Worm (Caenorhabditis elegans) whole organism, late embryonic: Measurements from ENCODE around the gene tag-123.

ENCODE experiments used
- F13H6.1 ChIP-seq: sonication (generic microtip); optimal IDR thresholded peaks from 2 replicates; lab custom pipeline; 2016; ENCODE audit warnings: missing genetic modification characterization, missing compliant biosample characterization
- K09A11.1 ChIP-seq: sonication (generic microtip); optimal IDR thresholded peaks from 2 replicates; lab custom pipeline; 2017; ENCODE audit warnings: antibody characterized with exemption, mild to moderate bottlenecking, missing genetic modification characterization, missing compliant biosample characterization; ENCODE audit not compliant: insufficient read depth
- T23F11.4 ChIP-seq: fragments of 200-800 bp; sonication (Bioruptor generic); optimal IDR thresholded peaks from 2 replicates; lab custom pipeline; 2018; ENCODE audit warnings: mild to moderate bottlenecking, missing genetic modification characterization, missing compliant biosample characterization
- ahr-1 ChIP-seq: sonication (generic microtip); optimal IDR thresholded peaks from 2 replicates; lab custom pipeline; 2016; ENCODE audit warnings: missing genetic modification characterization, missing compliant biosample characterization
- ama-1 ChIP-seq: fragments of 150-350 bp; optimal IDR thresholded peaks from 2 replicates; lab custom pipeline; 2014
- ceh-14 ChIP-seq: sonication (generic microtip); optimal IDR thresholded peaks from 2 replicates; lab custom pipeline; 2016; ENCODE audit warnings: missing genotype, missing genetic modification characterization, missing compliant biosample characterization
- ceh-18 ChIP-seq: sonication (generic microtip); optimal IDR thresholded peaks from 2 replicates; lab custom pipeline; 2016; ENCODE audit warnings: missing genetic modification characterization, missing compliant biosample characterization
- ceh-2 ChIP-seq: sonication (generic microtip); optimal IDR thresholded peaks from 2 replicates; lab custom pipeline; 2016; ENCODE audit warnings: missing genotype, missing genetic modification characterization, missing compliant biosample characterization
- ceh-22 ChIP-seq: sonication (generic microtip); optimal IDR thresholded peaks from 2 replicates; lab custom pipeline; 2017; ENCODE audit warnings: missing biosample characterization, missing genetic modification characterization
- ceh-31 ChIP-seq: sonication (generic microtip); optimal IDR thresholded peaks from 2 replicates; lab custom pipeline; 2016; ENCODE audit warnings: missing genetic modification characterization, missing compliant biosample characterization
- ceh-6 ChIP-seq: fragments of 200-800 bp; sonication (Bioruptor generic); optimal IDR thresholded peaks from 2 replicates; lab custom pipeline; 2018; ENCODE audit warnings: mild to moderate bottlenecking, missing genetic modification characterization, missing compliant biosample characterization
- dmd-4 ChIP-seq: sonication (generic microtip); optimal IDR thresholded peaks from 2 replicates; lab custom pipeline; 2016; ENCODE audit warnings: borderline replicate concordance, missing genetic modification characterization, missing compliant biosample characterization
- elt-2 ChIP-seq: sonication (generic microtip); optimal IDR thresholded peaks from 2 replicates; lab custom pipeline; 2016; ENCODE audit warnings: missing genetic modification reagents, missing genetic modification characterization, missing compliant biosample characterization
- eyg-1 ChIP-seq: sonication (generic microtip); optimal IDR thresholded peaks from 2 replicates; lab custom pipeline; 2016; ENCODE audit warnings: missing genotype, missing genetic modification characterization, missing compliant biosample characterization
- fkh-6 ChIP-seq: sonication (generic microtip); optimal IDR thresholded peaks from 2 replicates; lab custom pipeline; 2016; ENCODE audit warnings: missing genetic modification characterization, missing compliant biosample characterization
- hlh-15 ChIP-seq: sonication (generic microtip); optimal IDR thresholded peaks from 2 replicates; lab custom pipeline; 2016; ENCODE audit warnings: missing genetic modification characterization, missing compliant biosample characterization
- hlh-6 ChIP-seq: sonication (generic microtip); optimal IDR thresholded peaks from 2 replicates; lab custom pipeline; 2016; ENCODE audit warnings: missing genotype, missing genetic modification characterization, missing compliant biosample characterization
- hlh-8 ChIP-seq: sonication (generic microtip); optimal IDR thresholded peaks from 2 replicates; lab custom pipeline; 2016; ENCODE audit warnings: missing genotype, missing genetic modification characterization, missing compliant biosample characterization
- lin-11 ChIP-seq: fragments of 200-800 bp; sonication (Bioruptor generic); optimal IDR thresholded peaks from 2 replicates; lab custom pipeline; 2018; ENCODE audit warnings: mild to moderate bottlenecking, missing genetic modification characterization, missing compliant biosample characterization
- madf-2 ChIP-seq: sonication (generic microtip); optimal IDR thresholded peaks from 2 replicates; lab custom pipeline; 2017; ENCODE audit warnings: missing genetic modification characterization, missing compliant biosample characterization
- nfya-1 ChIP-seq: sonication (generic microtip); optimal IDR thresholded peaks from 2 replicates; lab custom pipeline; 2017; ENCODE audit warnings: missing genetic modification characterization, mild to moderate bottlenecking, missing compliant biosample characterization, antibody characterized with exemption, moderate library complexity
- nhr-232 ChIP-seq: sonication (generic microtip); optimal IDR thresholded peaks from 2 replicates; lab custom pipeline; 2016; ENCODE audit warnings: missing genetic modification characterization, missing compliant biosample characterization
- npax-4 ChIP-seq: sonication (generic microtip); optimal IDR thresholded peaks from 2 replicates; lab custom pipeline; 2016; ENCODE audit warnings: missing genetic modification characterization, missing compliant biosample characterization
- pax-1 ChIP-seq: fragments of 150-350 bp; optimal IDR thresholded peaks from 2 replicates; lab custom pipeline; 2014; ENCODE audit warnings: missing biosample characterization, missing genetic modification characterization
- pqm-1 ChIP-seq: sonication (generic microtip); optimal IDR thresholded peaks from 2 replicates; lab custom pipeline; 2016; ENCODE audit warnings: missing genetic modification characterization, missing compliant biosample characterization
- rnt-1 ChIP-seq: sonication (generic microtip); optimal IDR thresholded peaks from 2 replicates; lab custom pipeline; 2016; ENCODE audit warnings: missing genetic modification characterization, missing compliant biosample characterization
- sox-2 ChIP-seq: fragments of 200-800 bp; sonication (Bioruptor generic); IDR thresholded peaks from 2 replicates; pipeline ENCODE4 v1.3.6; 2022; ENCODE audit warnings: missing genetic modification reagents, missing genetic modification characterization, missing compliant biosample characterization
- sox-4 ChIP-seq: sonication (generic microtip); optimal IDR thresholded peaks from 2 replicates; lab custom pipeline; 2017; ENCODE audit warnings: mild to moderate bottlenecking, missing genetic modification characterization, inconsistent platforms, missing compliant biosample characterization
- syd-9 ChIP-seq: sonication (generic microtip); optimal IDR thresholded peaks from 2 replicates; lab custom pipeline; 2016; ENCODE audit warnings: mild to moderate bottlenecking, missing genetic modification characterization, moderate library complexity, missing compliant biosample characterization
- tbx-7 ChIP-seq: sonication (generic microtip); optimal IDR thresholded peaks from 2 replicates; lab custom pipeline; 2016; ENCODE audit warnings: missing genotype, missing genetic modification characterization, missing compliant biosample characterization
- ttx-3 ChIP-seq: sonication (generic microtip); optimal IDR thresholded peaks from 2 replicates; lab custom pipeline; 2016; ENCODE audit warnings: missing genetic modification reagents, missing genetic modification characterization, missing compliant biosample characterization
- unc-55 ChIP-seq: sonication (generic microtip); optimal IDR thresholded peaks from 2 replicates; lab custom pipeline; 2017; ENCODE audit warnings: missing biosample characterization, missing genetic modification reagents, missing genetic modification characterization
- unc-86 ChIP-seq: sonication (generic microtip); optimal IDR thresholded peaks from 2 replicates; lab custom pipeline; 2016; ENCODE audit warnings: missing genetic modification characterization, missing compliant biosample characterization
- zip-5 ChIP-seq: sonication (generic microtip); optimal IDR thresholded peaks from 2 replicates; lab custom pipeline; 2016; ENCODE audit warnings: missing genetic modification characterization, missing compliant biosample characterization
- ztf-16 ChIP-seq: sonication (generic microtip); optimal IDR thresholded peaks from 2 replicates; lab custom pipeline; 2017; ENCODE audit warnings: missing genetic modification characterization, missing compliant biosample characterization

Gene tag-123

DNA sequence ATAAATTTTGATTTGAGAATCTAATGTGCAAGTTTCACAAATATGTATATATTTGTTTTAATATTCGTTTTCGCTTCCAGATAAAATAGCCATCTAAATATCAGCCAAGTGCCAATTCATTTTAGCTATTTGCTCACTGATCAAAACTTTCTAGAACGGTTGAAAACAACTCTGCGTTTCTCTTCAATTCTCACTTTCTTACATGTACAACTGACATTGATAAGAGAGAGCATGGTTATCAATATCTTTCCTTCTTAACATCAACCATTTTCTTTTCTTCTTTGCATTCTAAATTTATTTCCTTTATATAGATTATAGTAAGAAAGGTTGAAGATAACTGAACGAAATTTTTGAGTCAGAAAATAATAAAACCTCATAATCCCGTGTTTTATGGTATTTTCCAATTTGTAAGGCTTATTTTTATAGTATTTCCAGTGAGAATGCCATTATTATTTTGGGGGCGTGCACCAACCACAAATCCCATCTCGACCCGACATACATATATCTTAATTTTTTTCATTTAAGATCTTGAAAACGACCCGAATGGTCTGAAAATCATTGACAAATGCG lies 6.5 kb upstream of the tag-123 start, which contains the start of gene F08F1.3:
Gene F08F1.3 (plus strand): TSS at position 520 of the 570 bp plus-strand sequence.
- no peak for TF ChIP-seq ceh-14
- TF ChIP-seq elt-2 (tag; lab: Kevin White, UChicago): peak; percentile 55
- TF ChIP-seq lin-11: no peak
- TF ChIP-seq F13H6.1 (tag; lab: Kevin White, UChicago): no peak

ce11 chrX:8426160-8426712 lies 4.4 kb upstream of the tag-123 start:
- TF ChIP-seq nfya-1 (tag; lab: Kevin White, UChicago) (peak; percentile 32), sox-2 (GFP tag; lab: Robert Waterston, UW) (peak; percentile 88), pqm-1 (tag; lab: Kevin White, UChicago) (no peak), ceh-31 (tag; lab: Kevin White, UChicago) (peak; percentile 64), elt-2 (tag; lab: Kevin White, UChicago) (no peak), ceh-2 (tag; lab: Kevin White, UChicago) (peak; percentile 5)

ce11 chrX:8424286-8424685 lies 2.4 kb upstream of the tag-123 start:
- TF ChIP-seq ama-1 (lab: Kevin White, UChicago) (no peak), K09A11.1 (tag; lab: Kevin White, UChicago) (no peak), pax-1 (no peak), hlh-15 (tag; lab: Kevin White, UChicago) (no peak), madf-2 (tag; lab: Kevin White, UChicago) (no peak), ceh-31 (tag; lab: Kevin White, UChicago) (no peak), ceh-22 (tag; lab: Kevin White, UChicago) (no peak), ceh-18 (tag; lab: Kevin White, UChicago) (no peak), nhr-232 (tag; lab: Kevin White, UChicago) (no peak), fkh-6 (tag; lab: Kevin White, UChicago) (no peak), zip-5 (tag; lab: Kevin White, UChicago) (no peak), sox-4 (tag; lab: Kevin White, UChicago) (no peak), elt-2 (tag; lab: Kevin White, UChicago) (no peak), ahr-1 (tag; lab: Kevin White, UChicago) (no peak), hlh-8 (tag; lab: Kevin White, UChicago) (no peak), ttx-3 (tag; lab: Kevin White, UChicago) (no peak), syd-9 (no peak), ceh-14 (no peak)

- TF ChIP-seq elt-2 (tag; lab: Kevin White, UChicago) (no peak), K09A11.1 (tag; lab: Kevin White, UChicago) (no peak), madf-2 (tag; lab: Kevin White, UChicago) (no peak), ama-1 (lab: Kevin White, UChicago) (no peak), ceh-2 (tag; lab: Kevin White, UChicago) (no peak), unc-55 (GFP tag; lab: Kevin White, UChicago) (no peak), unc-86 (no peak), ztf-16 (tag; lab: Kevin White, UChicago) (no peak), pax-1 (no peak), tbx-7 (tag; lab: Kevin White, UChicago) (no peak), rnt-1 (tag; lab: Kevin White, UChicago) (no peak), fkh-6 (tag; lab: Kevin White, UChicago) (no peak), eyg-1 (tag; lab: Kevin White, UChicago) (no peak), npax-4 (tag; lab: Kevin White, UChicago) (no peak), hlh-6 (tag; lab: Kevin White, UChicago) (no peak), dmd-4 (tag; lab: Kevin White, UChicago) (no peak), ceh-6 (GFP tag; lab: Kevin White, UChicago) (no peak), ceh-18 (tag; lab: Kevin White, UChicago) (no peak), zip-5 (tag; lab: Kevin White, UChicago) (no peak), T23F11.4 (GFP tag; lab: Kevin White, UChicago) (no peak)
Observed at ce11 chrX:8423633-8424032, 1.8 kb upstream of the tag-123 start, which contains the start of gene tth-1. TSS of gene tth-1 (minus strand) at chrX:8423733.
